Fruit fly (Drosophila melanogaster): ENCODE measurements around the gene Idh.

The Idh gene

DNA sequence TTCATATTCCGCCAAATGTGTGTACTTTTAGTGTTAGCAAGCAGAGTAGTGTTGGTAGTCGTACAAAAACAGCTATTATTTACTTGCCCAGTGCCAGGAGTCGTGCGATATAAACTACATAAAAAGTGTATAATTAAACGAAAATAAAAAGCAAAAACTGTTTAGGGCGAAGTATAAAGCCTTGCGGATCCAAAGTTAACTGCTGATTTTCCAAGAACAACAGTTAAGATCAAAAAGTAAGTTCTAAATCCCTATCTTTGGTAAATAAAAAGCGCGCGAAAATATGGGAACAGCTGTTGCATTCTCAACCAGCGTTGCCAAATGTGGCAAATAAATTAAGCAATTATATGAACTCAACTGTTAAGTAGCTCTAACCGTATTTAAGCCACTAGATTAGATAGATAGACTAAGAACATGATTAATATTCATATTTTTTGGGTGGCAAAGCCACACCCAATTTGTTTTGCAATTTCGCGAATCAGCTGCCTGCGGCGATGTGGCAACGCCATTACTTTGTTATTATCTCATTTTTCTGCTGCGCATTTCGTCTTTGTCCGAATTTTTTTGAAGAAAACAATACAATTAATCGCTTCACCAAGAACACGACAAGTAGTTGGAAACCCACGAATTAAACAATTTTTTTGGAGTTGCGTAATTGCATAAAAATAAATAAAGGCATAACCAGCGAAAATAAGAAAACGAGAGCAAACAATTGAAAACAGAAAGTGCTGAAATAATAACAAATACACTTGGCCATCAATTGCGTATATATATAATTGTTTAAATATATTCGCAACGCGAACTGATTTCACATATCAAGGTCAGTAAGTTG lies 20.2 kb downstream of the Idh start, which contains the start of the genes Prim1 and CG7083 (continued):
- TF ChIP-seq Sry-δ (GFP tag; optimal IDR thresholded peaks at IDR 0.05) (peak; percentile 63), Poxn (GFP tag; IDR thresholded peaks at IDR 0.05) (no peak), yki (optimal IDR thresholded peaks at IDR 0.05) (no peak), Chrac-16 (GFP tag; optimal IDR thresholded peaks at IDR 0.05) (peak; percentile 55), MBD-R2 (GFP tag; IDR thresholded peaks at IDR 0.05) (peak; percentile 67), Hand (GFP tag; optimal IDR thresholded peaks at IDR 0.05) (no peak), corto (GFP tag; optimal IDR thresholded peaks at IDR 0.05) (no peak), jing (GFP tag; optimal IDR thresholded peaks at IDR 0.05) (no peak), az2 (GFP tag; optimal IDR thresholded peaks at IDR 0.05) (peak; percentile 63), inv (GFP tag; IDR thresholded peaks at IDR 0.05; ENCODE audit: partially characterized antibody) (no peak), tna (GFP tag; IDR thresholded peaks at IDR 0.05; ENCODE audit: partially characterized antibody) (no peak), bbx (GFP tag; IDR thresholded peaks at IDR 0.05; ENCODE audit: partially characterized antibody) (peak; percentile 45), CG15514 (GFP tag; optimal IDR thresholded peaks at IDR 0.05) (peak; percentile 67), Jarid2 (GFP tag; optimal IDR thresholded peaks at IDR 0.05) (no peak), gcm (GFP tag; optimal IDR thresholded peaks at IDR 0.05) (no peak), CG9437 (GFP tag; optimal IDR thresholded peaks at IDR 0.05) (peak; percentile 46), Antp (GFP tag; optimal IDR thresholded peaks at IDR 0.05) (peak; percentile 60), insv (GFP tag; optimal IDR thresholded peaks at IDR 0.05) (peak in 1 of 2 experiments; percentile 55), CG14860 (GFP tag; IDR thresholded peaks at IDR 0.05; ENCODE audit: partially characterized antibody) (no peak), nmo (GFP tag; optimal IDR thresholded peaks at IDR 0.05) (peak; percentile 55), D19A (tag; optimal IDR thresholded peaks at IDR 0.05) (no peak), exex (tag; optimal IDR thresholded peaks at IDR 0.05) (peak; percentile 35), CG18011 (GFP tag; optimal IDR thresholded peaks at IDR 0.05) (peak; percentile 56), Rx (GFP tag; IDR thresholded peaks at IDR 0.05) (no peak), CG15479 (GFP tag; optimal IDR thresholded peaks at IDR 0.05) (peak; percentile 33), croc (GFP tag; conservative IDR thresholded peaks at IDR 0.05) (no peak), CG16813 (GFP tag; IDR thresholded peaks at IDR 0.05; ENCODE audit: partially characterized antibody) (no peak), CG15601 (tag; optimal IDR thresholded peaks at IDR 0.05) (peak; percentile 34), CG32772 (GFP tag; IDR thresholded peaks at IDR 0.05) (no peak), CG12769 (tag; optimal IDR thresholded peaks at IDR 0.05) (no peak), dysf (GFP tag; IDR thresholded peaks at IDR 0.05) (no peak), ci (GFP tag; IDR thresholded peaks at IDR 0.05) (peak; percentile 60; the same call in 2 of the 3 replicates), CG14965 (GFP tag; optimal IDR thresholded peaks at IDR 0.05; ENCODE audit: borderline replicate concordance) (no peak), NK7.1 (GFP tag; optimal IDR thresholded peaks at IDR 0.05) (peak; percentile 37), CG34376 (GFP tag; optimal IDR thresholded peaks at IDR 0.05) (peak; percentile 67), CG5245 (GFP tag; optimal IDR thresholded peaks at IDR 0.05) (peak; percentile 10), CG10959 (GFP tag; IDR thresholded peaks at IDR 0.05) (peak; percentile 32; the same call in 1 of the 2 replicates), Deaf1 (tag; optimal IDR thresholded peaks at IDR 0.05) (no peak), tap (tag; optimal IDR thresholded peaks at IDR 0.05) (peak; percentile 11), sqz (GFP tag; optimal IDR thresholded peaks at IDR 0.05) (no peak), cwo (GFP tag; optimal IDR thresholded peaks at IDR 0.05) (peak; percentile 21), Hey (tag; optimal IDR thresholded peaks at IDR 0.05) (no peak), CG15011 (GFP tag; optimal IDR thresholded peaks at IDR 0.05) (no peak), Dad (GFP tag; optimal IDR thresholded peaks at IDR 0.05) (peak; percentile 31), CG2116 (GFP tag; optimal IDR thresholded peaks at IDR 0.05) (peak; percentile 67), CTCF (GFP tag; optimal IDR thresholded peaks at IDR 0.05) (peak; percentile 40), bcd (GFP tag; optimal IDR thresholded peaks at IDR 0.05) (peak; percentile 26), Sin3A (optimal IDR thresholded peaks at IDR 0.05) (peak; percentile 78), CG8944 (GFP tag; optimal IDR thresholded peaks at IDR 0.05) (peak; percentile 33)

Data from whole organism, embryonic.